Fruit fly (Drosophila melanogaster) whole organism, embryonic: Measurements from ENCODE around the gene CG5390.
A peak's percentile ranks its signal among the peaks of the same experiment; 100 is the strongest.

Experiments
- Bdp1 ChIP-seq: fragments of 200-800 bp; sonication (Bioruptor generic); optimal IDR thresholded peaks from 3 replicates; lab custom pipeline; 2016; ENCODE audit warnings: missing biosample characterization, missing genetic modification characterization
- CG11560 ChIP-seq: fragments of 200-800 bp; sonication (Bioruptor generic); IDR thresholded peaks from 3 replicates; pipeline ENCODE4 v1.3.6; 2022; ENCODE audit warnings: missing biosample characterization, missing genetic modification characterization
- CG13123 ChIP-seq: fragments of 200-800 bp; sonication (Bioruptor generic); optimal IDR thresholded peaks from 2 replicates; lab custom pipeline; 2016; ENCODE audit warnings: missing biosample characterization, missing genetic modification characterization
- CG13287 ChIP-seq: fragments of 200-800 bp; sonication (Bioruptor generic); IDR thresholded peaks from 2 replicates; pipeline ENCODE4 v1.3.6; 2022; ENCODE audit warnings: missing biosample characterization, missing genetic modification characterization; ENCODE audit not compliant: partially characterized antibody
- CG17568 ChIP-seq: fragments of 200-800 bp; sonication (Bioruptor generic); optimal IDR thresholded peaks from 2 replicates; lab custom pipeline; 2018; ENCODE audit warnings: missing biosample characterization, mild to moderate bottlenecking, missing genetic modification characterization, moderate library complexity
- CG17612 ChIP-seq: fragments of 200-800 bp; sonication (Bioruptor generic); IDR thresholded peaks from 2 replicates; pipeline ENCODE4 v1.3.6; 2022; ENCODE audit warnings: missing biosample characterization, missing genetic modification characterization
- CG18599 ChIP-seq: fragments of 200-800 bp; sonication (Bioruptor generic); optimal IDR thresholded peaks from 3 replicates; lab custom pipeline; 2017; ENCODE audit warnings: missing biosample characterization, missing genetic modification characterization, mild to moderate bottlenecking, moderate library complexity, missing genetic modification reagents
- CG2202 ChIP-seq: fragments of 200-800 bp; sonication (Bioruptor generic); optimal IDR thresholded peaks from 2 replicates; lab custom pipeline; 2018; ENCODE audit warnings: missing biosample characterization, mild to moderate bottlenecking, missing genetic modification characterization
- CG3065 ChIP-seq: fragments of 200-800 bp; sonication (Bioruptor generic); optimal IDR thresholded peaks from 2 replicates; lab custom pipeline; 2016; ENCODE audit warnings: missing biosample characterization, missing genetic modification characterization
- CG31388 ChIP-seq: fragments of 200-800 bp; sonication (Bioruptor generic); optimal IDR thresholded peaks from 2 replicates; lab custom pipeline; 2016; ENCODE audit warnings: missing biosample characterization, missing genetic modification characterization
- CG34422 ChIP-seq: fragments of 200-800 bp; sonication (Bioruptor generic); IDR thresholded peaks from 3 replicates; pipeline ENCODE4 v1.3.6; 2022; ENCODE audit warnings: missing biosample characterization, missing genetic modification characterization
- CG5180 ChIP-seq: fragments of 200-800 bp; sonication (Bioruptor generic); optimal IDR thresholded peaks from 3 replicates; lab custom pipeline; 2017; ENCODE audit warnings: missing biosample characterization, missing genetic modification characterization, mild to moderate bottlenecking, moderate library complexity, missing genetic modification reagents
- CG5953 ChIP-seq: fragments of 200-800 bp; sonication (Bioruptor generic); IDR thresholded peaks from 2 replicates; pipeline ENCODE4 v1.3.6; 2022; ENCODE audit warnings: missing biosample characterization, missing genetic modification characterization
- CG9876 ChIP-seq: fragments of 200-800 bp; sonication (Bioruptor generic); optimal IDR thresholded peaks from 2 replicates; lab custom pipeline; 2016; ENCODE audit warnings: missing biosample characterization, missing genetic modification characterization
- D19A ChIP-seq: fragments of 200-800 bp; optimal IDR thresholded peaks from 3 replicates; lab custom pipeline; 2019; ENCODE audit warnings: missing biosample characterization, mild to moderate bottlenecking, missing genetic modification characterization, moderate library complexity
- Dad ChIP-seq: fragments of 200-800 bp; sonication (Bioruptor generic); optimal IDR thresholded peaks from 3 replicates; lab custom pipeline; 2016; ENCODE audit warnings: missing biosample characterization, missing genetic modification characterization
- Doc3 ChIP-seq: fragments of 200-800 bp; sonication (Bioruptor generic); IDR thresholded peaks from 3 replicates; pipeline ENCODE4 v1.3.6; 2022; ENCODE audit warnings: missing biosample characterization, missing genetic modification characterization; ENCODE audit not compliant: partially characterized antibody
- Dp ChIP-seq: fragments of 200-800 bp; sonication (Bioruptor generic); optimal IDR thresholded peaks from 2 replicates; lab custom pipeline; 2018; ENCODE audit warnings: missing biosample characterization, mild to moderate bottlenecking, missing genetic modification characterization, moderate library complexity
- E2f1 ChIP-seq: fragments of 200-800 bp; sonication (Bioruptor generic); IDR thresholded peaks from 2 replicates; pipeline ENCODE4 v1.3.6; 2022; ENCODE audit warnings: missing biosample characterization, missing genetic modification characterization
- HLH3B ChIP-seq: fragments of 200-800 bp; sonication (Bioruptor generic); IDR thresholded peaks from 2 replicates; pipeline ENCODE4 v1.3.6; 2022; ENCODE audit warnings: missing biosample characterization, missing genetic modification characterization
- HmgD ChIP-seq: fragments of 200-800 bp; sonication (Bioruptor generic); optimal IDR thresholded peaks from 3 replicates; lab custom pipeline; 2016; ENCODE audit warnings: missing biosample characterization, missing genetic modification characterization
- HmgZ ChIP-seq: fragments of 200-800 bp; sonication (Bioruptor generic); optimal IDR thresholded peaks from 2 replicates; lab custom pipeline; 2018; ENCODE audit warnings: missing biosample characterization, mild to moderate bottlenecking, missing genetic modification characterization
- Oaz ChIP-seq: fragments of 200-800 bp; sonication (Bioruptor generic); IDR thresholded peaks from 2 replicates; pipeline ENCODE4 v1.3.6; 2022; ENCODE audit warnings: missing biosample characterization, missing genetic modification characterization
- PHDP ChIP-seq: fragments of 200-800 bp; sonication (Bioruptor generic); optimal IDR thresholded peaks from 3 replicates; lab custom pipeline; 2018; ENCODE audit warnings: missing biosample characterization, mild to moderate bottlenecking, missing genetic modification characterization, moderate library complexity
- Pdp1 ChIP-seq, 2 experiments: fragments of 200-800 bp; sonication (Bioruptor generic); optimal IDR thresholded peaks; 3 replicates each; lab custom pipeline; 2016; ENCODE audit warnings: missing biosample characterization in 2 of 2, missing genetic modification characterization in 2 of 2, mild to moderate bottlenecking in 1 of 2, moderate library complexity in 1 of 2
- Scr ChIP-seq: fragments of 200-800 bp; sonication (Bioruptor generic); IDR thresholded peaks from 2 replicates; pipeline ENCODE4 v1.3.6; 2022; ENCODE audit warnings: missing biosample characterization, missing genetic modification characterization; ENCODE audit not compliant: partially characterized antibody
- Tbp ChIP-seq: fragments of >200 bp; optimal IDR thresholded peaks from 2 replicates; lab custom pipeline; 2018; ENCODE audit warnings: missing biosample characterization, missing genetic modification characterization
- Xbp1 ChIP-seq: fragments of 200-800 bp; sonication (Bioruptor generic); optimal IDR thresholded peaks from 3 replicates; lab custom pipeline; 2016; ENCODE audit warnings: missing biosample characterization, mild to moderate bottlenecking, missing genetic modification characterization
- ato ChIP-seq: fragments of 200-800 bp; sonication (Bioruptor generic); IDR thresholded peaks from 2 replicates; pipeline ENCODE4 v1.3.6; 2022; ENCODE audit warnings: missing biosample characterization, missing genetic modification characterization; ENCODE audit not compliant: partially characterized antibody
- cg ChIP-seq: fragments of 200-800 bp; sonication (Bioruptor generic); optimal IDR thresholded peaks from 3 replicates; lab custom pipeline; 2019; ENCODE audit warnings: missing biosample characterization, mild to moderate bottlenecking, missing genetic modification characterization, moderate library complexity
- croc ChIP-seq: fragments of 200-800 bp; sonication (Bioruptor generic); conservative IDR thresholded peaks from 3 replicates; pipeline ENCODE4 v1.3.6; 2022; ENCODE audit warnings: missing biosample characterization, missing genetic modification characterization
- fd102C ChIP-seq: fragments of 200-800 bp; sonication (Bioruptor generic); optimal IDR thresholded peaks from 2 replicates; lab custom pipeline; 2018; ENCODE audit warnings: missing biosample characterization, mild to moderate bottlenecking, missing genetic modification characterization, moderate library complexity
- gsb ChIP-seq: fragments of 200-800 bp; sonication (Bioruptor generic); IDR thresholded peaks from 2 replicates; pipeline ENCODE4 v1.3.6; 2022; ENCODE audit warnings: missing biosample characterization, missing genetic modification characterization
- gt ChIP-seq: fragments of 200-800 bp; sonication (Bioruptor generic); IDR thresholded peaks from 2 replicates; pipeline ENCODE4 v1.3.6; 2022; ENCODE audit warnings: missing biosample characterization, missing genetic modification characterization
- h ChIP-seq: fragments of >200 bp; optimal IDR thresholded peaks from 2 replicates; lab custom pipeline; 2017
- lmd ChIP-seq: fragments of 200-800 bp; sonication (Bioruptor generic); IDR thresholded peaks from 2 replicates; pipeline ENCODE4 v1.3.6; 2022; ENCODE audit warnings: missing biosample characterization, missing genetic modification characterization
- onecut ChIP-seq: fragments of 200-800 bp; sonication (Bioruptor generic); IDR thresholded peaks from 2 replicates; pipeline ENCODE4 v1.3.6; 2022; ENCODE audit warnings: missing biosample characterization, missing genetic modification characterization
- pb ChIP-seq: fragments of 200-800 bp; sonication (Bioruptor generic); optimal IDR thresholded peaks from 3 replicates; lab custom pipeline; 2016; ENCODE audit warnings: missing biosample characterization, missing genetic modification characterization
- prd ChIP-seq, 3 experiments: fragments of >200 bp in 2 of 3; fragments of 200-800 bp in 1 of 3; sonication (Bioruptor generic) in 1 of 3; optimal IDR thresholded peaks in 2 of 3; IDR thresholded peaks in 1 of 3; 2 replicates in 2 of 3; 3 replicates in 1 of 3; pipeline versions ENCODE4 v1.3.6 to Lab custom; 2017 to 2022; ENCODE audit warnings: missing biosample characterization in 1 of 3, missing genetic modification characterization in 1 of 3
- ro ChIP-seq: fragments of 200-800 bp; sonication (Bioruptor generic); IDR thresholded peaks from 2 replicates; pipeline ENCODE4 v1.3.6; 2022; ENCODE audit warnings: missing biosample characterization, missing genetic modification characterization
- salm ChIP-seq: fragments of 200-800 bp; sonication (Bioruptor generic); optimal IDR thresholded peaks from 2 replicates; lab custom pipeline; 2018; ENCODE audit warnings: missing biosample characterization, mild to moderate bottlenecking, missing genetic modification characterization
- sc ChIP-seq, 3 experiments: fragments of >200 bp in 2 of 3; fragments of 200-800 bp in 1 of 3; sonication (Bioruptor generic) in 1 of 3; optimal IDR thresholded peaks; 2 replicates in 2 of 3; 3 replicates in 1 of 3; lab custom pipeline; 2017; ENCODE audit warnings: mild to moderate bottlenecking in 1 of 3, missing biosample characterization in 1 of 3, missing genetic modification characterization in 1 of 3, missing genetic modification reagents in 1 of 3
- slbo ChIP-seq: fragments of 200-800 bp; sonication (Bioruptor generic); IDR thresholded peaks from 2 replicates; pipeline ENCODE4 v1.3.6; 2022; ENCODE audit warnings: missing biosample characterization, missing genetic modification characterization
- slou ChIP-seq: fragments of 200-800 bp; sonication (Bioruptor generic); optimal IDR thresholded peaks from 3 replicates; lab custom pipeline; 2016; ENCODE audit warnings: missing biosample characterization, missing genetic modification characterization
- slp2 ChIP-seq: fragments of 200-800 bp; sonication (Bioruptor generic); optimal IDR thresholded peaks from 2 replicates; lab custom pipeline; 2016; ENCODE audit warnings: missing biosample characterization, missing genetic modification characterization
- tgo ChIP-seq: fragments of 200-800 bp; sonication (Bioruptor generic); IDR thresholded peaks from 3 replicates; pipeline ENCODE4 v1.3.6; 2022; ENCODE audit warnings: missing biosample characterization, missing genetic modification characterization
- ttk ChIP-seq: fragments of 200-800 bp; sonication (Bioruptor generic); IDR thresholded peaks from 2 replicates; pipeline ENCODE4 v2.1.2; 2022; ENCODE audit warnings: missing biosample characterization, missing genetic modification characterization
- usp ChIP-seq: fragments of >200 bp; optimal IDR thresholded peaks from 2 replicates; lab custom pipeline; 2017; ENCODE audit warnings: missing biosample characterization, missing genetic modification characterization
- z ChIP-seq: fragments of 200-800 bp; sonication (Bioruptor generic); IDR thresholded peaks from 3 replicates; pipeline ENCODE4 v1.3.6; 2022; ENCODE audit warnings: missing biosample characterization, missing genetic modification characterization

Gene CG5390

dm6 chr2L:10260750-10261493, 45.5 kb downstream of the CG5390 start, which contains the start of gene Pten (continued):
- TF ChIP-seq Dad (GFP tag; lab: Kevin White, UChicago), result peak; percentile 55
- no peak for TF ChIP-seq CG5180 (GFP tag; lab: Kevin White, UChicago)
- no peak for TF ChIP-seq sc (optimal IDR thresholded peaks at IDR 0.05; lab: Kevin White, UChicago)
- TF ChIP-seq sc (GFP tag; optimal IDR thresholded peaks at IDR 0.05; lab: Kevin White, UChicago), result peak; percentile 9
- TF ChIP-seq fd102C (GFP tag; lab: Kevin White, UChicago), result peak; percentile 44
- TF ChIP-seq CG13123 (GFP tag; lab: Kevin White, UChicago), result no peak
- TF ChIP-seq Doc3 (GFP tag; lab: Robert Waterston, UW), result peak; percentile 66; the same call in 2 of the 3 replicates
- no peak for TF ChIP-seq CG9876 (GFP tag; lab: Kevin White, UChicago)
- peak; percentile 32 for TF ChIP-seq D19A
- peak; percentile 56 for TF ChIP-seq Xbp1
- TF ChIP-seq Pdp1 (GFP tag; optimal IDR thresholded peaks at IDR 0.05; lab: Kevin White, UChicago), result peak; percentile 56 to 60
- TF ChIP-seq CG13287 (GFP tag; lab: Robert Waterston, UW), result peak; percentile 84
- TF ChIP-seq slp2 (GFP tag; lab: Kevin White, UChicago), result peak; percentile 66
- TF ChIP-seq HmgZ (tag; lab: Kevin White, UChicago), result peak; percentile 57
- peak; percentile 51; the same call in 1 of the 3 replicates for TF ChIP-seq tgo (GFP tag; lab: Robert Waterston, UW)
- TF ChIP-seq gsb (GFP tag; lab: Robert Waterston, UW), result no peak
- peak; percentile 63 for TF ChIP-seq slou
- peak; percentile 31; the same call in 2 of the 3 replicates for TF ChIP-seq croc
- TF ChIP-seq CG17612, result no peak
- peak; percentile 31 for TF ChIP-seq pb (GFP tag; lab: Kevin White, UChicago)
- no peak for TF ChIP-seq Oaz (GFP tag; lab: Robert Waterston, UW)
- TF ChIP-seq CG2202 (tag; lab: Kevin White, UChicago), result no peak
- TF ChIP-seq slbo (GFP tag; lab: Robert Waterston, UW), result peak; percentile 51
- 0 out of 3 replicates have a peak, but pooled peaks have one; percentile 19 for TF ChIP-seq CG34422 (GFP tag; lab: Robert Waterston, UW)
- peak; percentile 87 for TF ChIP-seq ato (GFP tag; lab: Robert Waterston, UW)
- TF ChIP-seq prd (optimal IDR thresholded peaks at IDR 0.05; lab: Kevin White, UChicago), result no peak
- TF ChIP-seq prd (GFP tag; IDR thresholded peaks at IDR 0.05; lab: Robert Waterston, UW), result peak; percentile 70; the same call in 1 of the 3 replicates
- peak; percentile 89 for TF ChIP-seq Scr (GFP tag; lab: Robert Waterston, UW)
- TF ChIP-seq PHDP, result peak; percentile 49
- no peak; the same call in 1 of the 2 replicates for TF ChIP-seq onecut (GFP tag; lab: Robert Waterston, UW)
- no peak for TF ChIP-seq lmd (GFP tag; lab: Robert Waterston, UW)
- TF ChIP-seq HmgD (GFP tag; lab: Kevin White, UChicago), result no peak
- no peak for TF ChIP-seq E2f1 (GFP tag; lab: Robert Waterston, UW)
- no peak for TF ChIP-seq Bdp1
- TF ChIP-seq h (lab: Kevin White, UChicago), result no peak
- no peak for TF ChIP-seq CG5953 (GFP tag; lab: Robert Waterston, UW)
- TF ChIP-seq Tbp (GFP tag; lab: Kevin White, UChicago), result no peak
- TF ChIP-seq cg (GFP tag; lab: Kevin White, UChicago), result peak; percentile 56
- no peak for TF ChIP-seq CG31388 (GFP tag; lab: Kevin White, UChicago)
- no peak for TF ChIP-seq salm (tag; lab: Kevin White, UChicago)
- TF ChIP-seq z (GFP tag; lab: Robert Waterston, UW), result no peak
- peak; percentile 92; the same call in 2 of the 3 replicates for TF ChIP-seq CG11560 (tag; lab: Robert Waterston, UW)
- peak; percentile 7 for TF ChIP-seq CG3065 (GFP tag; lab: Kevin White, UChicago)
- TF ChIP-seq HLH3B (GFP tag; lab: Robert Waterston, UW), result no peak
- no peak for TF ChIP-seq usp
- TF ChIP-seq gt, result no peak
- TF ChIP-seq ro (GFP tag; lab: Robert Waterston, UW), result no peak
- TF ChIP-seq CG18599 (GFP tag; lab: Kevin White, UChicago), result no peak
- no peak for TF ChIP-seq ttk
- peak; percentile 28 for TF ChIP-seq Dp (GFP tag; lab: Kevin White, UChicago)
- no peak for TF ChIP-seq CG17568 (GFP tag; lab: Kevin White, UChicago)
